Fruit fly (Drosophila melanogaster) whole organism, embryonic: ENCODE data around the gene CG8564.
A peak's percentile ranks its signal among the peaks of the same experiment; 100 is the strongest.

Experiments
- Adf1 ChIP-seq: fragments of 200-800 bp; sonication (Bioruptor generic); IDR thresholded peaks from 2 replicates; pipeline ENCODE4 v1.3.6; 2022; ENCODE audit warnings: missing biosample characterization, missing genetic modification characterization
- Asciz ChIP-seq: fragments of 200-800 bp; sonication (Bioruptor generic); optimal IDR thresholded peaks from 2 replicates; lab custom pipeline; 2017; ENCODE audit warnings: missing biosample characterization, mild to moderate bottlenecking, missing genetic modification characterization, missing genetic modification reagents
- Atf6 ChIP-seq: fragments of 200-800 bp; sonication (Bioruptor generic); IDR thresholded peaks from 2 replicates; pipeline ENCODE4 v1.3.6; 2022; ENCODE audit warnings: missing biosample characterization, missing genetic modification characterization
- Blimp-1 ChIP-seq: fragments of 200-800 bp; sonication (Bioruptor generic); optimal IDR thresholded peaks from 3 replicates; lab custom pipeline; 2018; ENCODE audit warnings: missing biosample characterization, missing genetic modification characterization, mild to moderate bottlenecking, moderate library complexity, missing genetic modification reagents
- CG10366 ChIP-seq: fragments of 200-800 bp; sonication (Bioruptor generic); IDR thresholded peaks from 2 replicates; pipeline ENCODE4 v1.3.6; 2022; ENCODE audit warnings: missing biosample characterization, missing genetic modification characterization
- CG11695 ChIP-seq: fragments of 200-800 bp; sonication (Bioruptor generic); IDR thresholded peaks from 3 replicates; pipeline ENCODE4 v1.3.6; 2022; ENCODE audit warnings: missing biosample characterization, missing genetic modification characterization
- CG12769 ChIP-seq: fragments of 200-800 bp; sonication (Bioruptor generic); optimal IDR thresholded peaks from 2 replicates; lab custom pipeline; 2019; ENCODE audit warnings: missing biosample characterization, mild to moderate bottlenecking, missing genetic modification characterization, moderate library complexity
- CG13424 ChIP-seq: fragments of 200-800 bp; sonication (Bioruptor generic); optimal IDR thresholded peaks from 2 replicates; lab custom pipeline; 2019; ENCODE audit warnings: missing biosample characterization, mild to moderate bottlenecking, missing genetic modification characterization, moderate library complexity
- CG14441 ChIP-seq: fragments of 200-800 bp; sonication (Bioruptor generic); IDR thresholded peaks from 2 replicates; pipeline ENCODE4 v1.3.6; 2022; ENCODE audit warnings: missing biosample characterization, missing genetic modification characterization
- CG17359 ChIP-seq: fragments of 200-800 bp; sonication (Bioruptor generic); optimal IDR thresholded peaks from 3 replicates; lab custom pipeline; 2018; ENCODE audit warnings: missing biosample characterization, mild to moderate bottlenecking, missing genetic modification characterization, moderate library complexity
- CG17361 ChIP-seq: fragments of 200-800 bp; sonication (Bioruptor generic); IDR thresholded peaks from 3 replicates; pipeline ENCODE4 v1.3.6; 2022; ENCODE audit warnings: missing biosample characterization, missing genetic modification characterization
- CG18262 ChIP-seq: fragments of 200-800 bp; optimal IDR thresholded peaks from 3 replicates; lab custom pipeline; 2019; ENCODE audit warnings: missing biosample characterization, mild to moderate bottlenecking, missing genetic modification characterization, moderate library complexity
- CG18619 ChIP-seq: fragments of 200-800 bp; sonication (Bioruptor generic); optimal IDR thresholded peaks from 3 replicates; lab custom pipeline; 2017; ENCODE audit warnings: missing biosample characterization, mild to moderate bottlenecking, missing genetic modification characterization
- CG2678 ChIP-seq: fragments of 200-800 bp; sonication (Bioruptor generic); optimal IDR thresholded peaks from 3 replicates; lab custom pipeline; 2019; ENCODE audit warnings: missing biosample characterization, mild to moderate bottlenecking, missing genetic modification characterization, moderate library complexity
- CG31224 ChIP-seq: fragments of 200-800 bp; sonication (Bioruptor generic); IDR thresholded peaks from 2 replicates; pipeline ENCODE4 v1.3.6; 2022; ENCODE audit warnings: missing biosample characterization, missing genetic modification characterization
- CG31441 ChIP-seq: fragments of 200-800 bp; sonication (Bioruptor generic); IDR thresholded peaks from 2 replicates; pipeline ENCODE4 v1.3.6; 2022; ENCODE audit warnings: missing biosample characterization, missing genetic modification characterization
- CG6689 ChIP-seq: fragments of 200-800 bp; sonication (Bioruptor generic); IDR thresholded peaks from 2 replicates; pipeline ENCODE4 v1.3.6; 2022; ENCODE audit warnings: missing biosample characterization, missing genetic modification characterization
- CG7556 ChIP-seq: fragments of 200-800 bp; sonication (Bioruptor generic); optimal IDR thresholded peaks from 2 replicates; lab custom pipeline; 2017; ENCODE audit warnings: missing biosample characterization, mild to moderate bottlenecking, missing genetic modification characterization
- Dbx ChIP-seq: fragments of 200-800 bp; sonication (Bioruptor generic); IDR thresholded peaks from 3 replicates; pipeline ENCODE4 v1.3.6; 2022; ENCODE audit warnings: missing biosample characterization, missing genetic modification characterization
- E2f1 ChIP-seq: fragments of 200-800 bp; sonication (Bioruptor generic); IDR thresholded peaks from 2 replicates; pipeline ENCODE4 v1.3.6; 2022; ENCODE audit warnings: missing biosample characterization, missing genetic modification characterization
- E2f2 ChIP-seq: fragments of 200-800 bp; sonication (Bioruptor generic); IDR thresholded peaks from 2 replicates; pipeline ENCODE4 v1.3.6; 2022; ENCODE audit warnings: missing biosample characterization, missing genetic modification characterization
- Ets65A ChIP-seq: fragments of 200-800 bp; sonication (Bioruptor generic); peaks from one replicate; lab custom pipeline; 2016; ENCODE audit warnings: missing biosample characterization, missing genetic modification characterization
- HLH54F ChIP-seq: fragments of 200-800 bp; sonication (Bioruptor generic); optimal IDR thresholded peaks from 3 replicates; lab custom pipeline; 2016; ENCODE audit warnings: missing biosample characterization, missing genetic modification characterization
- MBD-R2 ChIP-seq: fragments of 200-800 bp; sonication (Bioruptor generic); IDR thresholded peaks from 2 replicates; pipeline ENCODE4 v1.3.6; 2022; ENCODE audit warnings: missing biosample characterization, missing genetic modification characterization
- NFAT ChIP-seq: fragments of 200-800 bp; sonication (Bioruptor generic); IDR thresholded peaks from 2 replicates; pipeline ENCODE4 v1.3.6; 2022; ENCODE audit warnings: missing biosample characterization, missing genetic modification characterization
- Nf-YB ChIP-seq: fragments of 200-800 bp; sonication (Bioruptor generic); optimal IDR thresholded peaks from 3 replicates; lab custom pipeline; 2019; ENCODE audit warnings: missing biosample characterization, mild to moderate bottlenecking, missing genetic modification characterization, moderate library complexity
- PHDP ChIP-seq: fragments of 200-800 bp; sonication (Bioruptor generic); optimal IDR thresholded peaks from 3 replicates; lab custom pipeline; 2018; ENCODE audit warnings: missing biosample characterization, mild to moderate bottlenecking, missing genetic modification characterization, moderate library complexity
- Ptx1 ChIP-seq: fragments of 200-800 bp; sonication (Bioruptor generic); IDR thresholded peaks from 2 replicates; pipeline ENCODE4 v1.3.6; 2022; ENCODE audit warnings: missing biosample characterization, missing genetic modification characterization
- al ChIP-seq: fragments of 200-800 bp; sonication (Bioruptor generic); IDR thresholded peaks from 2 replicates; pipeline ENCODE4 v1.3.6; 2022; ENCODE audit warnings: missing biosample characterization, missing genetic modification characterization
- br ChIP-seq: fragments of >200 bp; optimal IDR thresholded peaks from 2 replicates; lab custom pipeline; 2017
- croc ChIP-seq: fragments of 200-800 bp; sonication (Bioruptor generic); conservative IDR thresholded peaks from 3 replicates; pipeline ENCODE4 v1.3.6; 2022; ENCODE audit warnings: missing biosample characterization, missing genetic modification characterization
- crol ChIP-seq: fragments of 200-800 bp; sonication (Bioruptor generic); IDR thresholded peaks from 2 replicates; pipeline ENCODE4 v1.3.6; 2022; ENCODE audit warnings: missing biosample characterization, missing genetic modification characterization
- dysf ChIP-seq: fragments of 200-800 bp; sonication (Bioruptor generic); IDR thresholded peaks from 3 replicates; pipeline ENCODE4 v1.3.6; 2022; ENCODE audit warnings: missing biosample characterization, missing genetic modification characterization
- klu ChIP-seq: fragments of 200-800 bp; sonication (Bioruptor generic); IDR thresholded peaks from 2 replicates; pipeline ENCODE4 v1.3.6; 2022; ENCODE audit warnings: missing biosample characterization, missing genetic modification characterization
- nmo ChIP-seq: fragments of 200-800 bp; sonication (Bioruptor generic); optimal IDR thresholded peaks from 2 replicates; lab custom pipeline; 2018; ENCODE audit warnings: missing biosample characterization, mild to moderate bottlenecking, missing genetic modification characterization, moderate library complexity
- phol ChIP-seq: fragments of 200-800 bp; sonication (Bioruptor generic); optimal IDR thresholded peaks from 3 replicates; lab custom pipeline; 2018; ENCODE audit warnings: missing biosample characterization, mild to moderate bottlenecking, missing genetic modification characterization, moderate library complexity
- prd ChIP-seq, 3 experiments: fragments of >200 bp in 2 of 3; fragments of 200-800 bp in 1 of 3; sonication (Bioruptor generic) in 1 of 3; optimal IDR thresholded peaks in 2 of 3; IDR thresholded peaks in 1 of 3; 2 replicates in 2 of 3; 3 replicates in 1 of 3; pipeline versions ENCODE4 v1.3.6 to Lab custom; 2017 to 2022; ENCODE audit warnings: missing biosample characterization in 1 of 3, missing genetic modification characterization in 1 of 3
- pum ChIP-seq: fragments of 200-800 bp; sonication (Bioruptor generic); optimal IDR thresholded peaks from 2 replicates; lab custom pipeline; 2016; ENCODE audit warnings: missing biosample characterization, missing genetic modification characterization
- slbo ChIP-seq: fragments of 200-800 bp; sonication (Bioruptor generic); IDR thresholded peaks from 2 replicates; pipeline ENCODE4 v1.3.6; 2022; ENCODE audit warnings: missing biosample characterization, missing genetic modification characterization
- sr ChIP-seq: fragments of 200-800 bp; sonication (Bioruptor generic); IDR thresholded peaks from 3 replicates; pipeline ENCODE4 v1.3.6; 2022; ENCODE audit warnings: missing biosample characterization, missing genetic modification characterization
- tio ChIP-seq: fragments of 200-800 bp; sonication (Bioruptor generic); optimal IDR thresholded peaks from 2 replicates; lab custom pipeline; 2017; ENCODE audit warnings: missing biosample characterization, missing genetic modification characterization, inconsistent platforms
- vvl ChIP-seq: fragments of 200-800 bp; sonication (Bioruptor generic); IDR thresholded peaks from 2 replicates; pipeline ENCODE4 v1.3.6; 2022; ENCODE audit warnings: missing biosample characterization, missing genetic modification characterization
- z ChIP-seq: fragments of 200-800 bp; sonication (Bioruptor generic); IDR thresholded peaks from 3 replicates; pipeline ENCODE4 v1.3.6; 2022; ENCODE audit warnings: missing biosample characterization, missing genetic modification characterization

Gene CG8564

dm6 chr3L:7433325-7433827 lies 45.7 kb upstream of the CG8564 start (continued):
- TF ChIP-seq klu (peak; percentile 41), Asciz (GFP tag; lab: Kevin White, UChicago) (peak; percentile 28), CG17361 (GFP tag; lab: Robert Waterston, UW) (peak; percentile 28; the same call in 1 of the 3 replicates), slbo (GFP tag; lab: Robert Waterston, UW) (peak; percentile 35; the same call in 1 of the 2 replicates), z (GFP tag; lab: Robert Waterston, UW) (peak; percentile 95), al (GFP tag; lab: Robert Waterston, UW) (0 out of 2 replicates have a peak, but pooled peaks have one; percentile 5), CG7556 (GFP tag; lab: Kevin White, UChicago) (peak; percentile 28), nmo (GFP tag; lab: Kevin White, UChicago) (peak; percentile 15), pum (no peak), crol (peak; percentile 96), CG12769 (peak; percentile 71), Dbx (0 out of 3 replicates have a peak, but pooled peaks have one; percentile 39), CG14441 (GFP tag; lab: Robert Waterston, UW) (peak; percentile 12; the same call in 1 of the 2 replicates), PHDP (tag; lab: Kevin White, UChicago) (peak; percentile 31), sr (GFP tag; lab: Robert Waterston, UW) (peak; percentile 91), tio (no peak), Blimp-1 (GFP tag; lab: Kevin White, UChicago) (peak; percentile 27), dysf (GFP tag; lab: Robert Waterston, UW) (peak; percentile 41; the same call in 2 of the 3 replicates), HLH54F (GFP tag; lab: Kevin White, UChicago) (no peak), Ptx1 (GFP tag; lab: Robert Waterston, UW) (0 out of 2 replicates have a peak, but pooled peaks have one; percentile 37), CG18619 (GFP tag; lab: Kevin White, UChicago) (peak; percentile 9), CG6689 (GFP tag; lab: Robert Waterston, UW) (0 out of 2 replicates have a peak, but pooled peaks have one; percentile 28), MBD-R2 (0 out of 2 replicates have a peak, but pooled peaks have one; percentile 12), E2f1 (GFP tag; lab: Robert Waterston, UW) (no peak), CG13424 (tag; lab: Kevin White, UChicago) (peak; percentile 13), CG10366 (GFP tag; lab: Robert Waterston, UW) (peak; percentile 24; the same call in 1 of the 2 replicates), CG11695 (peak; percentile 28; the same call in 1 of the 3 replicates), br (lab: Kevin White, UChicago) (no peak), NFAT (GFP tag; lab: Robert Waterston, UW) (peak; percentile 13; the same call in 1 of the 2 replicates), Atf6 (peak; percentile 48; the same call in 1 of the 2 replicates), prd (optimal IDR thresholded peaks at IDR 0.05; lab: Kevin White, UChicago) (no peak), prd (GFP tag; IDR thresholded peaks at IDR 0.05; lab: Robert Waterston, UW) (peak; percentile 14; the same call in 1 of the 3 replicates), vvl (GFP tag; lab: Robert Waterston, UW) (peak; percentile 37; the same call in 1 of the 2 replicates), CG18262 (peak; percentile 56), E2f2 (0 out of 2 replicates have a peak, but pooled peaks have one; percentile 12), phol (tag; lab: Kevin White, UChicago) (peak; percentile 52), CG2678 (tag; lab: Kevin White, UChicago) (peak; percentile 48), CG31224 (GFP tag; lab: Robert Waterston, UW) (0 out of 2 replicates have a peak, but pooled peaks have one; percentile 15), CG31441 (peak; percentile 35; the same call in 1 of the 2 replicates), Adf1 (peak; percentile 34; the same call in 1 of the 2 replicates), Ets65A (GFP tag; lab: Kevin White, UChicago) (no peak), croc (no peak), Nf-YB (GFP tag; lab: Kevin White, UChicago) (no peak), CG17359 (tag; lab: Kevin White, UChicago) (peak; percentile 10)
